Fruit fly (Drosophila melanogaster) whole organism, embryonic: ENCODE data around the gene sol.

Experiments
- Atf6 ChIP-seq: fragments of 200-800 bp; sonication (Bioruptor generic); IDR thresholded peaks from 2 replicates; pipeline ENCODE4 v1.3.6; 2022; ENCODE audit warnings: missing biosample characterization, missing genetic modification characterization
- CG12236 ChIP-seq: fragments of 200-800 bp; sonication (Bioruptor generic); optimal IDR thresholded peaks from 2 replicates; lab custom pipeline; 2016; ENCODE audit warnings: missing biosample characterization, missing genetic modification characterization
- Camta ChIP-seq: fragments of 200-800 bp; sonication (Bioruptor generic); optimal IDR thresholded peaks from 2 replicates; lab custom pipeline; 2016; ENCODE audit warnings: missing biosample characterization, missing genetic modification characterization
- Doc2 ChIP-seq: fragments of 200-800 bp; sonication (Bioruptor generic); IDR thresholded peaks from 2 replicates; pipeline ENCODE4 v1.3.6; 2022; ENCODE audit warnings: missing biosample characterization, missing genetic modification characterization
- zen ChIP-seq: fragments of 200-800 bp; sonication (Bioruptor generic); optimal IDR thresholded peaks from 3 replicates; lab custom pipeline; 2018; ENCODE audit warnings: missing biosample characterization, mild to moderate bottlenecking, missing genetic modification characterization, moderate library complexity

DNA sequence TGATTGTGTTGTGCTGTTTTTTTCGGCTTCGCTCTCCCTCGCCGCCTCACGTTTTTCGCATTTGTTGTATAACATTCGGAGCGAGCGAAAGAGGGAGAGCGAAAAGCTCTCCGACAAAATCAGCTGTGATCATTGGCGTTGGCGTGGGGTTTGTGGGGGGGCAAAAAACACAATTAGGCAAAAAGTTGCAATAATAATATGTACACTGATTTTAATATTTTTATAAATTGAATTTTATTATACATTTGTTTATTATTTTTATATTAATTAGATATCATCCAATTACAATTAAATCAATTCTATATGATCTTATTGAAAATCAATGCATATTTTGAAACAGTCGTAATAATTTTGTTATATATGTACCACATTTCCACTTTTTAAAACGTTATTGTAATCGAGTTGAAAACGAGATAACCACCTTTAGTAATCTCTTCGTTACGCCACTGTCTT lies 25.5 kb downstream of the sol start:
- TF ChIP-seq Atf6 (GFP tag; lab: Robert Waterston, UW) (no peak), Camta (GFP tag; lab: Kevin White, UChicago) (no peak), CG12236 (GFP tag; lab: Kevin White, UChicago) (no peak), zen (tag; lab: Kevin White, UChicago) (no peak), Doc2 (GFP tag; lab: Robert Waterston, UW) (no peak)
